Worm (Caenorhabditis elegans) whole organism, young adult: ENCODE data around the gene cest-35.2.
"Not testable (repeated sequence)": the region's sequence is repeated elsewhere in the genome, so short reads cannot be mapped to it uniquely, and the experiment has no call there.

Experiments
- C06A6.2 ChIP-seq: fragments of 200-800 bp; sonication (Bioruptor generic); conservative IDR thresholded peaks from 2 replicates; pipeline ENCODE4 v1.3.6; 2022; ENCODE audit warnings: missing genetic modification characterization, missing compliant biosample characterization
- Y95B8A.8 ChIP-seq: fragments of 200-800 bp; sonication (Bioruptor generic); IDR thresholded peaks from 2 replicates; pipeline ENCODE4 v1.3.6; 2022; ENCODE audit warnings: missing genetic modification reagents, missing genetic modification characterization, missing compliant biosample characterization
- hmg-20 ChIP-seq: fragments of 200-800 bp; sonication (Bioruptor generic); IDR thresholded peaks from 2 replicates; pipeline ENCODE4 v1.3.6; 2022; ENCODE audit warnings: missing genetic modification reagents, missing genetic modification characterization, missing compliant biosample characterization
- lsl-1 ChIP-seq: fragments of 200-800 bp; sonication (Bioruptor generic); optimal IDR thresholded peaks from 2 replicates; lab custom pipeline; 2018; ENCODE audit warnings: mild to moderate bottlenecking, missing genetic modification characterization, moderate library complexity, missing compliant biosample characterization
- mel-28 ChIP-seq: sonication (generic microtip); optimal IDR thresholded peaks from 2 replicates; lab custom pipeline; 2016; ENCODE audit warnings: borderline replicate concordance, mild to moderate bottlenecking, missing genetic modification characterization, missing compliant biosample characterization
- mes-4 ChIP-seq: sonication (generic microtip); optimal IDR thresholded peaks from 2 replicates; lab custom pipeline; 2016; ENCODE audit warnings: missing genotype, missing genetic modification characterization, missing compliant biosample characterization
- nfya-1 ChIP-seq: sonication (generic microtip); optimal IDR thresholded peaks from 2 replicates; lab custom pipeline; 2017; ENCODE audit warnings: antibody characterized with exemption, missing compliant biosample characterization, missing genetic modification characterization, borderline replicate concordance; ENCODE audit not compliant: insufficient read depth
- nhr-80 ChIP-seq: sonication (generic microtip); optimal IDR thresholded peaks from 2 replicates; lab custom pipeline; 2016; ENCODE audit warnings: missing genetic modification characterization, missing compliant biosample characterization
- snpc-4 ChIP-seq, 5 experiments: fragments of 150-350 bp in 1 of 5; sonication (generic microtip) in 4 of 5; optimal IDR thresholded peaks; 2 replicates each; lab custom pipeline; 2014 to 2018; ENCODE audit warnings: missing genetic modification characterization in 5 of 5, missing biosample characterization in 3 of 5, antibody characterized with exemption in 2 of 5, mild to moderate bottlenecking in 2 of 5, missing compliant biosample characterization in 2 of 5, missing genotype in 2 of 5, moderate library complexity in 2 of 5, missing genetic modification reagents in 1 of 5
- unc-62 ChIP-seq: fragments of 150-350 bp; optimal IDR thresholded peaks from 2 replicates; lab custom pipeline; 2014; ENCODE audit warnings: missing biosample characterization, missing genetic modification reagents, missing genetic modification characterization

ce11 chrV:5284270-5284980, 47.4 kb upstream of the cest-35.2 start:
- TF ChIP-seq snpc-4 (GFP tag; optimal IDR thresholded peaks at IDR 0.05; lab: Kevin White, UChicago); snpc-4 (tag; optimal IDR thresholded peaks at IDR 0.05; lab: Kevin White, UChicago); hmg-20 (GFP tag; lab: Robert Waterston, UW); C06A6.2 (GFP tag; lab: Robert Waterston, UW); mes-4 (tag; lab: Kevin White, UChicago); mel-28 (tag; lab: Kevin White, UChicago); unc-62; nfya-1; lsl-1; nhr-80 (tag; lab: Kevin White, UChicago); Y95B8A.8 (GFP tag; lab: Robert Waterston, UW): not testable (repeated sequence)
